Fruit fly (Drosophila melanogaster) Kc167 (cell line): ENCODE results near the gene Sox21b.

Source experiments
- Sin3A ChIP-seq: fragments of >200 bp; optimal IDR thresholded peaks from 2 replicates; lab custom pipeline; 2018; ENCODE audit warnings: missing external identifiers
- h ChIP-seq: fragments of >200 bp; optimal IDR thresholded peaks from 3 replicates; lab custom pipeline; 2018; ENCODE audit warnings: missing external identifiers
- ttk ChIP-seq: sonication (Bioruptor generic); optimal IDR thresholded peaks from 2 replicates; lab custom pipeline; 2017; ENCODE audit warnings: missing external identifiers

DNA sequence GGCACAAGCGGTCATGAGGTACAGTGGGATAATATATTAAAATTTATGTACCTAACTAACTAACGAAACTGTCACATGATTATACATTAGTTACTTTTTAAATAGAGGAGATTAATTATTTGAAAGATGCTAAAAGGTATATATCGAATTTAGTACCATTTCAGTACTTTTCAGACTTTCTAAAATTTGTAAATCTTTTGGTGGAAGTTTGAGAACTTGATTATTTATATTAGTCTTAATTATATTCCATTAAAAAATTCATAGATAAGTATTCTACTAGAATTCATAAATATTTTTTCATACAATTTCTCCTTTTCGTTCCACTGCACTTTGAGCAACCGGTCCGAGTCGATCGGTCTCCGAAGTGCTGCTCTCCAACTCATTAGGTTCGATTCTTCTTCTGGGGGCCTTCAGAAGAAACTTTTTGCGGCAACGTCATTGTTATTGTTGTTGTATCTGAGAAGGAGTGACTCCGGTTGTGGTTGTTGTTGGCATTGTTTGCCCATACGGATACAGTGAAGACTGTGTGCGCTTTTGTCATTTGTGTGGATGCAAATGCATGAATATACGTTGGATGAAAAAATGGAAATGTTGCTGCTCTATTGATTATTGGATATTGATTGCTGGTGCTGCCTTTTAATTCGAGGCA lies 14.7 kb upstream of the Sox21b start:
- TF ChIP-seq ttk (lab: Kevin White, UChicago): no peak
- TF ChIP-seq h (lab: Kevin White, UChicago): no peak
- TF ChIP-seq Sin3A: no peak
